Fruit fly (Drosophila melanogaster) whole organism: ENCODE data around the gene CG31097.

ENCODE experiments used
- CG8478 ChIP-seq: fragments of >200 bp; optimal IDR thresholded peaks from 2 replicates; lab custom pipeline; 2018; ENCODE audit warnings: inconsistent platforms
- Dll ChIP-seq: fragments of >200 bp; optimal IDR thresholded peaks from 2 replicates; lab custom pipeline; 2017
- EcR ChIP-seq, 2 experiments: fragments of >200 bp; optimal IDR thresholded peaks; 2 replicates each; lab custom pipeline; 2017; ENCODE audit warnings: missing biosample characterization in 2 of 2, missing genetic modification characterization in 2 of 2, missing genetic modification reagents in 2 of 2
- pan ChIP-seq: fragments of >200 bp; optimal IDR thresholded peaks from 2 replicates; lab custom pipeline; 2017
- psq ChIP-seq: fragments of >200 bp; optimal IDR thresholded peaks from 2 replicates; lab custom pipeline; 2017
- usp ChIP-seq: fragments of >200 bp; optimal IDR thresholded peaks from 2 replicates; lab custom pipeline; 2017; ENCODE audit warnings: missing biosample characterization, missing genetic modification characterization, mixed read lengths

Gene CG31097

DNA sequence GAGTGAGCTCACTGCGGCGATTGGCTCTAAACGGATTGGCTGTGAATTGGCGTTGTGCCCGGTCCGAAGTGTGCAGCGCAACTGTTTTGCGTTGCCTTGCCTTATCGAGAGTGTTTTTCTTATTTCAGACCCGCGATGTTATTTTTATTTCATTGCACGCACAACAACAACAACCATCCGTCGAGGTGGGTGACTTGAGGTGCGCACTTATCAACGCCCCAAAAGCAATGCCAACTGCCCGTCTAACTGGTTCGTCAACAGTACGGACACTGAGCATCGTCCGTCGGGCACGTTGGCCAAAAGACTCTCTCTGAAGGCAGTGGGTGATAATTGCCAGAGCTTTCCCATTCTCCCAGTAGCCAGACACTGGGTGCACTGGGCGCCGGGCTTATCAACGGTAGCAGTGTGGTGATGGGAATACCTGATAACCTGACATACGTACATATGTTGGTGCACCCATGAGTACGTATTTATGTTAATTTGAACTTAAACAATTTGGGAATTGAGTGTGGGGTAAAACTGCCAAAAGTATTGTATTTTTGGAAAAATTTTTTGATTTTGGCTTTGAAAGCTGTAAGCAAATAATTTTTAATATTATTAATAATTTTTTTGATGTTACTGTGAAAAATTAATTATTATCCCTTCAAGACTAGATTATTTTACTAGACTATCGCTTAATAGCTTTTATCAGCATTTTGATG is 2.1 kb downstream of the CG31097 start, which contains the start of gene CG31102:
TSS of gene CG31102 (minus strand) at position 275 of the 701 bp plus-strand sequence.
- TF ChIP-seq CG8478 (lab: Kevin White, UChicago) = no peak
- no peak for TF ChIP-seq EcR (GFP tag; optimal IDR thresholded peaks at IDR 0.05; lab: Kevin White, UChicago)
- TF ChIP-seq psq = no peak
- no peak for TF ChIP-seq usp (GFP tag; lab: Kevin White, UChicago)
- no peak for TF ChIP-seq pan
- TF ChIP-seq Dll = no peak

- TF ChIP-seq psq (no peak), EcR (GFP tag; optimal IDR thresholded peaks at IDR 0.05; lab: Kevin White, UChicago) (no peak), usp (GFP tag; lab: Kevin White, UChicago) (no peak), CG8478 (lab: Kevin White, UChicago) (no peak), Dll (no peak), pan (no peak)
Measured at dm6 chr3R:25292864-25293284, 4.7 kb downstream of the CG31097 start, which contains the start of gene CG31098. Gene CG31098 (minus strand): TSS chr3R:25292977.

DNA sequence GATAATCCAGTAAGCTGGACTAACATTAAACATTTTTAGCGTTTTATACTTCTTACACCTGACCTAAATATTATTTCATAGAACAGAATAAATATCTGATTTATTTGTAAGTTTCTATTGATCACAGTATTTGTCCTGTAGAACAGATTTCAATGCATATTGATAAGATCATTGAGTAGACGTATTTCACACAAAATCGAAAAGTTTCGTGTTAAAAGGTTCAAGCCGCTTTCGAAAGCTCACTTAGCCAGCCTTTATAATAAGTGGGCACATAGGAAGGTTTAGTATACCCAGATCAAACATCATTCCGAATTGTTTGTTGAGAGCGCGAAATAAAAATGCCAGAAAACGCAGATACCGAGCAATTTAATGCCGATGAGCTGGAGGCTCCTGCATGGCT is 8.0 kb downstream of the CG31097 start, which contains the start of gene CG11893:
TSS of gene CG11893 (plus strand) at position 301 of the 400 bp plus-strand sequence.
- TF ChIP-seq Dll = no peak
- TF ChIP-seq CG8478 (lab: Kevin White, UChicago) = no peak
- TF ChIP-seq psq = no peak
- TF ChIP-seq EcR (GFP tag; optimal IDR thresholded peaks at IDR 0.05; lab: Kevin White, UChicago) = no peak
- no peak for TF ChIP-seq pan
- TF ChIP-seq usp (GFP tag; lab: Kevin White, UChicago) = no peak

dm6 chr3R:25287128-25287527 is 10.4 kb downstream of the CG31097 start, which contains the start of gene CG13658:
Gene CG13658 (plus strand): TSS chr3R:25287474.
- TF ChIP-seq psq (no peak), CG8478 (lab: Kevin White, UChicago) (no peak), Dll (no peak), usp (GFP tag; lab: Kevin White, UChicago) (no peak), pan (no peak), EcR (GFP tag; optimal IDR thresholded peaks at IDR 0.05; lab: Kevin White, UChicago) (no peak)

- TF ChIP-seq EcR (GFP tag; optimal IDR thresholded peaks at IDR 0.05; lab: Kevin White, UChicago) (no peak), CG8478 (lab: Kevin White, UChicago) (no peak), Dll (no peak), pan (no peak), usp (GFP tag; lab: Kevin White, UChicago) (no peak), psq (no peak)
Measured at dm6 chr3R:25285173-25285572, 12.4 kb downstream of the CG31097 start, which contains the start of gene CG31104. Gene CG31104 (plus strand): TSS chr3R:25285473.

dm6 chr3R:25283209-25283670 is 14.3 kb downstream of the CG31097 start, which contains the start of gene CG31300:
Gene CG31300 (plus strand): TSS chr3R:25283620.
- TF ChIP-seq Dll (no peak), pan (no peak)

DNA sequence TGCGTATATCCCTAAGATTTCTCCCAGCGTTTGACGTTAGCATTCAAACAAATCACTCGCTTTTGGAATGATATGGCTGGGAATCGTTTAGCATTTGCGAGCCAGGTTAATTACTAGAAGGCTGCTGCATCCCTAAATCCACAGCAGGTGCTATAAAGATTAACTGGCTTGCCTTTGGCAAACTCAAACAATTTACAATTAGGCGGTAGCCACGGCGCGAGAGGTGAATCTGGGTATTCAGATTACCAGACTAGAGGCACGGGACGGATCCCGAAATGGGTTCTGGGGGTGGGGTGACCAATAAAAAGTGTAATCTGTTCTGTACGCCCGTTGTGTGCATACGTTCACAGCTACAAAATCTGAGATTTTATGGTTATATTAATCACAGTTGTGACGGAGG is 16.4 kb downstream of the CG31097 start, which contains the start of gene CG11892:
TSS of gene CG11892 (plus strand) at position 384 of the 400 bp plus-strand sequence.
- no peak for TF ChIP-seq CG8478 (lab: Kevin White, UChicago)
- no peak for TF ChIP-seq usp (GFP tag; lab: Kevin White, UChicago)
- no peak for TF ChIP-seq Dll
- no peak for TF ChIP-seq psq
- TF ChIP-seq pan = no peak
- no peak for TF ChIP-seq EcR (GFP tag; optimal IDR thresholded peaks at IDR 0.05; lab: Kevin White, UChicago)

dm6 chr3R:25279796-25280350 is 17.7 kb downstream of the CG31097 start, which contains the start of gene CG10514:
Gene CG10514 (minus strand): TSS chr3R:25279846.
- TF ChIP-seq CG8478 (lab: Kevin White, UChicago) (no peak), Dll (no peak), psq (no peak), usp (GFP tag; lab: Kevin White, UChicago) (no peak), pan (no peak), EcR (GFP tag; optimal IDR thresholded peaks at IDR 0.05; lab: Kevin White, UChicago) (no peak)

dm6 chr3R:25277112-25277511 is 20.5 kb downstream of the CG31097 start, which contains the start of gene CG10513:
Gene CG10513 (minus strand): TSS chr3R:25277212.
- TF ChIP-seq Dll = no peak

- TF ChIP-seq usp (GFP tag; lab: Kevin White, UChicago) (no peak), CG8478 (lab: Kevin White, UChicago) (no peak), pan (no peak), psq (no peak)
Measured at dm6 chr3R:25275276-25275675, 22.3 kb downstream of the CG31097 start.

DNA sequence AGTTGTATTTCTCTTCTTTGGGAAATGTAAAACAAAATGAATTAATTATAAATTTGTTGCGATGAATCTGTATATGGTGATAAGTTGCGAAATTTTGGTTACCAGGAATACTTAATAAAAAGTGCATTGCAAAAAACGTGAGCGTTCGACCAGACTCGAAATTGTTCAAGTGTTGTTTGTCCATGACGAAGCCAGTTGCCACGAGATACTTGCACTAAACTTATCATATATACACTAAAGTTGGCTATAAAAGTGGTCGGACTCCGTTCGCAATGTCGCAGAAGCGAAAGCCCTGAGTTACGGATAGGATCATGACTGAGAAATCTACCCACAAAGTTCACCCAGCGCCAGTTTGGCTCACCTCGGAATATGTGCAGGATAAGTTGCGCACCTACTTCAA is 24.0 kb downstream of the CG31097 start, which contains the start of gene CG11878:
TSS of gene CG11878 (plus strand) at position 301 of the 400 bp plus-strand sequence.
- TF ChIP-seq EcR (GFP tag; optimal IDR thresholded peaks at IDR 0.05; lab: Kevin White, UChicago) (no peak), usp (GFP tag; lab: Kevin White, UChicago) (no peak), CG8478 (lab: Kevin White, UChicago) (no peak), pan (no peak), psq (no peak), Dll (no peak)

DNA sequence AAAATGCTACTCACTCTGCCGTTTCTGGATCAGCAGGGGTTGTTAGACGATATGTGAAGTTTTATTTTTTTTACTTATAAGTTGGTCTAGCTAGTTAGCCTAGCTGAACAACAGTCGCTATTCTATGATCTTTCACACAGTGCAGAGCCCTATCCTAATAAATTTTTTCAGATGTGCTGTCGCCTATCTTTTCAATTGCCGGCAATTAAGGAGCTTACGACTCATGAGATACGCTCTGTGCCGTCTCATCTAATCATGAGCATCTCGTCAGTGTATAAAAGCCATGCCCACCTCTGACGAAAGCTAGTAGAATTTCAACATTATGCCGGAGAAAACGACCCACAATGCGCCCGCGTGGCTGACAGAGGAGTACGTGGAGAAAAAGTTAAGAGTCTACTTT is 27.7 kb downstream of the CG31097 start, which contains the start of the genes CG11889 and CG11891:
TSS of gene CG11889 (plus strand) at position 301 of the 400 bp plus-strand sequence.
TSS of gene CG11891 (plus strand) at position 301 of the 400 bp plus-strand sequence.
- TF ChIP-seq psq (no peak), EcR (GFP tag; optimal IDR thresholded peaks at IDR 0.05; lab: Kevin White, UChicago) (no peak), usp (GFP tag; lab: Kevin White, UChicago) (no peak), Dll (no peak), pan (no peak), CG8478 (lab: Kevin White, UChicago) (no peak)
